Fruit fly (Drosophila melanogaster) whole organism: Measurements from ENCODE around the gene dbe.

Source experiments
- EcR ChIP-seq, 2 experiments: fragments of >200 bp; optimal IDR thresholded peaks; 2 replicates each; lab custom pipeline; 2017; ENCODE audit warnings: missing biosample characterization in 2 of 2, missing genetic modification characterization in 2 of 2, missing genetic modification reagents in 2 of 2
- usp ChIP-seq: fragments of >200 bp; optimal IDR thresholded peaks from 2 replicates; lab custom pipeline; 2017; ENCODE audit warnings: missing biosample characterization, missing genetic modification characterization, mixed read lengths

dm6 chr2L:846167-846868, 23.3 kb downstream of the dbe start:
- no peak for TF ChIP-seq usp (GFP tag; lab: Kevin White, UChicago)
- no peak for TF ChIP-seq EcR (GFP tag; optimal IDR thresholded peaks at IDR 0.05; lab: Kevin White, UChicago)
